Worm (Caenorhabditis elegans) whole organism, L2 larva: ENCODE measurements around the gene gst-1.

Experiments
- F13H6.1 ChIP-seq: sonication (generic microtip); optimal IDR thresholded peaks from 2 replicates; lab custom pipeline; 2016; ENCODE audit warnings: missing genetic modification characterization, missing compliant biosample characterization
- Y55F3AM.14 ChIP-seq: fragments of 200-800 bp; sonication (Bioruptor generic); optimal IDR thresholded peaks from 2 replicates; lab custom pipeline; 2018; ENCODE audit warnings: mild to moderate bottlenecking, missing genetic modification characterization, missing compliant biosample characterization
- ZK546.5 ChIP-seq: sonication (generic microtip); optimal IDR thresholded peaks from 2 replicates; lab custom pipeline; 2017; ENCODE audit warnings: missing biosample characterization, missing genetic modification characterization
- alr-1 ChIP-seq: fragments of 150-350 bp; optimal IDR thresholded peaks from 2 replicates; lab custom pipeline; 2014; ENCODE audit warnings: missing biosample characterization, missing genetic modification characterization
- ama-1 ChIP-seq: fragments of 150-350 bp; optimal IDR thresholded peaks from 2 replicates; lab custom pipeline; 2018; ENCODE audit warnings: inconsistent platforms
- blmp-1 ChIP-seq: sonication (generic microtip); optimal IDR thresholded peaks from 2 replicates; lab custom pipeline; 2017; ENCODE audit warnings: missing genetic modification characterization, mild to moderate bottlenecking, missing compliant biosample characterization, antibody characterized with exemption, moderate library complexity; ENCODE audit not compliant: insufficient read depth
- ceh-82 ChIP-seq: fragments of 150-350 bp; optimal IDR thresholded peaks from 2 replicates; lab custom pipeline; 2014; ENCODE audit warnings: missing biosample characterization, missing genetic modification characterization
- crh-2 ChIP-seq: sonication (generic microtip); optimal IDR thresholded peaks from 2 replicates; lab custom pipeline; 2017; ENCODE audit warnings: missing biosample characterization, missing genetic modification characterization
- dmd-4 ChIP-seq: sonication (generic microtip); optimal IDR thresholded peaks from 2 replicates; lab custom pipeline; 2017; ENCODE audit warnings: missing biosample characterization, missing genetic modification characterization
- egl-27 ChIP-seq: sonication (generic microtip); optimal IDR thresholded peaks from 3 replicates; lab custom pipeline; 2017; ENCODE audit warnings: missing biosample characterization, missing genetic modification reagents, missing genetic modification characterization
- fos-1 ChIP-seq: fragments of 150-350 bp; optimal IDR thresholded peaks from 2 replicates; lab custom pipeline; 2014; ENCODE audit warnings: missing biosample characterization, missing genetic modification characterization
- gmeb-1 ChIP-seq: fragments of 150-350 bp; optimal IDR thresholded peaks from 2 replicates; lab custom pipeline; 2014; ENCODE audit warnings: missing biosample characterization, missing genetic modification characterization
- lin-11 ChIP-seq: fragments of 150-350 bp; sonication (generic microtip); optimal IDR thresholded peaks from 2 replicates; lab custom pipeline; 2014; ENCODE audit warnings: missing biosample characterization, missing genetic modification characterization, inconsistent platforms, mixed read lengths
- lin-39 ChIP-seq: fragments of 150-350 bp; optimal IDR thresholded peaks from 2 replicates; lab custom pipeline; 2014; ENCODE audit warnings: missing biosample characterization, missing genetic modification reagents, missing genetic modification characterization
- lsy-2 ChIP-seq, 2 experiments: fragments of 150-350 bp in 1 of 2; sonication (generic microtip) in 1 of 2; optimal IDR thresholded peaks; 2 replicates each; lab custom pipeline; 2014 to 2017; ENCODE audit warnings: missing biosample characterization in 2 of 2, missing genetic modification characterization in 2 of 2
- mab-5 ChIP-seq: fragments of 150-350 bp; optimal IDR thresholded peaks from 2 replicates; lab custom pipeline; 2014; ENCODE audit warnings: missing biosample characterization, missing genetic modification characterization
- mbf-1 ChIP-seq: sonication (generic microtip); optimal IDR thresholded peaks from 2 replicates; lab custom pipeline; 2017; ENCODE audit warnings: missing biosample characterization, missing genetic modification characterization
- nhr-10 ChIP-seq: sonication (generic microtip); optimal IDR thresholded peaks from 2 replicates; lab custom pipeline; 2017; ENCODE audit warnings: missing biosample characterization, missing genetic modification characterization
- nhr-11 ChIP-seq: fragments of 150-350 bp; optimal IDR thresholded peaks from 2 replicates; lab custom pipeline; 2014; ENCODE audit warnings: missing biosample characterization, missing genetic modification characterization
- nhr-12 ChIP-seq: fragments of 150-350 bp; optimal IDR thresholded peaks from 2 replicates; lab custom pipeline; 2014; ENCODE audit warnings: missing biosample characterization, missing genetic modification characterization
- nhr-129 ChIP-seq: fragments of 150-350 bp; optimal IDR thresholded peaks from 2 replicates; lab custom pipeline; 2014; ENCODE audit warnings: missing biosample characterization, missing genetic modification characterization
- nhr-21 ChIP-seq: fragments of 150-350 bp; optimal IDR thresholded peaks from 2 replicates; lab custom pipeline; 2014; ENCODE audit warnings: missing biosample characterization, missing genetic modification characterization
- nhr-23 ChIP-seq: fragments of 150-350 bp; optimal IDR thresholded peaks from 2 replicates; lab custom pipeline; 2014; ENCODE audit warnings: missing biosample characterization, missing genetic modification reagents, missing genetic modification characterization
- nhr-237 ChIP-seq: fragments of 150-350 bp; optimal IDR thresholded peaks from 2 replicates; lab custom pipeline; 2014; ENCODE audit warnings: missing biosample characterization, missing genetic modification characterization
- nhr-25 ChIP-seq: fragments of 150-350 bp; sonication (generic microtip); optimal IDR thresholded peaks from 3 replicates; lab custom pipeline; 2014; ENCODE audit warnings: missing biosample characterization, missing genetic modification characterization
- nhr-6 ChIP-seq: fragments of 150-350 bp; optimal IDR thresholded peaks from 2 replicates; lab custom pipeline; 2014; ENCODE audit warnings: missing biosample characterization, missing genetic modification characterization
- sem-4 ChIP-seq: fragments of 150-350 bp; optimal IDR thresholded peaks from 2 replicates; lab custom pipeline; 2014; ENCODE audit warnings: missing biosample characterization, missing genetic modification reagents, missing genetic modification characterization
- skn-1 ChIP-seq: sonication (generic microtip); optimal IDR thresholded peaks from 2 replicates; lab custom pipeline; 2017; ENCODE audit warnings: missing biosample characterization, missing genetic modification characterization
- sma-3 ChIP-seq: sonication (generic microtip); optimal IDR thresholded peaks from 2 replicates; lab custom pipeline; 2016; ENCODE audit warnings: missing genetic modification reagents, missing genetic modification characterization, missing compliant biosample characterization
- sma-9 ChIP-seq, 2 experiments: fragments of 150-350 bp in 1 of 2; sonication (generic microtip) in 1 of 2; optimal IDR thresholded peaks; 2 replicates each; lab custom pipeline; 2014 to 2016; ENCODE audit warnings: missing genetic modification characterization in 2 of 2, mild to moderate bottlenecking in 1 of 2, missing biosample characterization in 1 of 2, missing compliant biosample characterization in 1 of 2, missing genetic modification reagents in 1 of 2, moderate library complexity in 1 of 2
- unc-55 ChIP-seq: fragments of 150-350 bp; sonication (generic microtip); optimal IDR thresholded peaks from 3 replicates; lab custom pipeline; 2014; ENCODE audit warnings: missing biosample characterization, missing genetic modification reagents, missing genetic modification characterization
- unc-62 ChIP-seq: fragments of 150-350 bp; optimal IDR thresholded peaks from 2 replicates; lab custom pipeline; 2014; ENCODE audit warnings: missing biosample characterization, missing genetic modification reagents, missing genetic modification characterization
- ztf-1 ChIP-seq: fragments of 200-800 bp; sonication (Bioruptor generic); conservative IDR thresholded peaks from 2 replicates; pipeline ENCODE4 v1.3.6; 2022; ENCODE audit warnings: missing genetic modification characterization, missing compliant biosample characterization
- ztf-11 ChIP-seq: sonication (generic microtip); optimal IDR thresholded peaks from 2 replicates; lab custom pipeline; 2017; ENCODE audit warnings: missing biosample characterization, missing genetic modification characterization
- ztf-4 ChIP-seq: fragments of 150-350 bp; optimal IDR thresholded peaks from 2 replicates; lab custom pipeline; 2014; ENCODE audit warnings: missing biosample characterization, missing genetic modification characterization

gst-1 gene

ce11 chrIII:9030818-9031217 lies 28.3 kb upstream of the gst-1 start:
- TF ChIP-seq lin-11 (tag; lab: Kevin White, UChicago) (no peak), Y55F3AM.14 (no peak), lsy-2 (tag; optimal IDR thresholded peaks at IDR 0.05; lab: Kevin White, UChicago) (peak in 1 of 2 experiments; percentile 4), unc-62 (GFP tag; lab: Kevin White, UChicago) (no peak), fos-1 (tag; lab: Kevin White, UChicago) (peak; percentile 45)

- TF ChIP-seq ztf-11 (tag; lab: Kevin White, UChicago) (no peak), fos-1 (tag; lab: Kevin White, UChicago) (peak; percentile 48)
Measured at ce11 chrIII:9034133-9034532, 25.0 kb upstream of the gst-1 start.

- no peak for TF ChIP-seq nhr-6
- no peak for TF ChIP-seq egl-27 (tag; lab: Kevin White, UChicago)
- TF ChIP-seq sem-4 (tag; lab: Kevin White, UChicago), result no peak
- TF ChIP-seq crh-2 (tag; lab: Kevin White, UChicago), result peak; percentile 33
- no peak for TF ChIP-seq gmeb-1 (tag; lab: Kevin White, UChicago)
- peak; percentile 75 for TF ChIP-seq fos-1 (tag; lab: Kevin White, UChicago)
Measured at ce11 chrIII:9035037-9035436, 24.1 kb upstream of the gst-1 start.

- TF ChIP-seq nhr-25 (tag; lab: Kevin White, UChicago) (no peak), egl-27 (tag; lab: Kevin White, UChicago) (no peak), ztf-4 (tag; lab: Kevin White, UChicago) (no peak), nhr-11 (no peak), nhr-12 (tag; lab: Kevin White, UChicago) (no peak), nhr-10 (no peak), lin-39 (no peak), mbf-1 (tag; lab: Kevin White, UChicago) (no peak), nhr-237 (tag; lab: Kevin White, UChicago) (no peak), nhr-129 (tag; lab: Kevin White, UChicago) (no peak), nhr-23 (tag; lab: Kevin White, UChicago) (no peak), sem-4 (tag; lab: Kevin White, UChicago) (no peak), mab-5 (tag; lab: Kevin White, UChicago) (no peak), lin-11 (tag; lab: Kevin White, UChicago) (no peak), dmd-4 (tag; lab: Kevin White, UChicago) (no peak)
Measured at ce11 chrIII:9037658-9038057, 21.5 kb upstream of the gst-1 start, which contains the start of gene R107.9. R107.9 (plus strand) TSS chrIII:9037958.

ce11 chrIII:9043200-9043599 lies 15.9 kb upstream of the gst-1 start, which contains the start of gene nac-2:
nac-2 (minus strand) TSS chrIII:9043300.
- TF ChIP-seq sma-9 (GFP tag; optimal IDR thresholded peaks at IDR 0.05; lab: Kevin White, UChicago) (no peak), sma-9 (tag; optimal IDR thresholded peaks at IDR 0.05; lab: Kevin White, UChicago) (no peak), nhr-6 (no peak), crh-2 (tag; lab: Kevin White, UChicago) (no peak), ztf-1 (GFP tag; lab: Robert Waterston, UW) (no peak), unc-62 (GFP tag; lab: Kevin White, UChicago) (no peak), lin-39 (no peak), alr-1 (no peak), nhr-25 (tag; lab: Kevin White, UChicago) (peak; percentile 20)

- peak; percentile 2 for TF ChIP-seq ama-1
- TF ChIP-seq unc-55, result peak; percentile 61
- TF ChIP-seq ztf-11 (tag; lab: Kevin White, UChicago), result no peak
Measured at ce11 chrIII:9045838-9046237, 13.3 kb upstream of the gst-1 start, which contains the start of gene R107.2. R107.2 (minus strand) TSS chrIII:9045938.

- TF ChIP-seq lin-39 (no peak), nhr-21 (tag; lab: Kevin White, UChicago) (no peak), crh-2 (tag; lab: Kevin White, UChicago) (no peak), ztf-4 (tag; lab: Kevin White, UChicago) (no peak), ceh-82 (tag; lab: Kevin White, UChicago) (no peak), Y55F3AM.14 (no peak), lsy-2 (tag; optimal IDR thresholded peaks at IDR 0.05; lab: Kevin White, UChicago) (no peak), blmp-1 (no peak), gmeb-1 (tag; lab: Kevin White, UChicago) (no peak), skn-1 (tag; lab: Kevin White, UChicago) (no peak), sma-9 (GFP tag; optimal IDR thresholded peaks at IDR 0.05; lab: Kevin White, UChicago) (no peak), sma-9 (tag; optimal IDR thresholded peaks at IDR 0.05; lab: Kevin White, UChicago) (no peak), lin-11 (tag; lab: Kevin White, UChicago) (no peak), sma-3 (GFP tag; lab: Kevin White, UChicago) (no peak), ZK546.5 (tag; lab: Kevin White, UChicago) (no peak), nhr-12 (tag; lab: Kevin White, UChicago) (no peak), nhr-11 (no peak), ztf-11 (tag; lab: Kevin White, UChicago) (no peak), F13H6.1 (tag; lab: Kevin White, UChicago) (no peak), ztf-1 (GFP tag; lab: Robert Waterston, UW) (no peak)
Measured at ce11 chrIII:9047260-9047659, 11.9 kb upstream of the gst-1 start.
